Fruit fly (Drosophila melanogaster): Measurements from ENCODE around the gene CG1965.

CG1965 gene

dm6 chr3R:7107713-7108588 lies 40.8 kb downstream of the CG1965 start:
- no peak for TF ChIP-seq fd96Ca (GFP tag; IDR thresholded peaks at IDR 0.05)
- TF ChIP-seq Snoo (tag; optimal IDR thresholded peaks at IDR 0.05) = no peak
- TF ChIP-seq EcR (GFP tag; optimal IDR thresholded peaks at IDR 0.05) = peak; percentile 99
- TF ChIP-seq CG15710 (tag; optimal IDR thresholded peaks at IDR 0.05) = no peak
- TF ChIP-seq CG8301 (tag; optimal IDR thresholded peaks at IDR 0.05) = no peak
- TF ChIP-seq CG8159 (tag; optimal IDR thresholded peaks at IDR 0.05) = peak; percentile 4
- no peak for TF ChIP-seq CG12605 (GFP tag; IDR thresholded peaks at IDR 0.05)
- TF ChIP-seq CG9948 (tag; optimal IDR thresholded peaks at IDR 0.05) = peak; percentile 38
- no peak for TF ChIP-seq CG32121 (GFP tag; IDR thresholded peaks at IDR 0.05)
- TF ChIP-seq Pif1A (GFP tag; optimal IDR thresholded peaks at IDR 0.05) = no peak
- peak; percentile 34 for TF ChIP-seq CG13204 (GFP tag; optimal IDR thresholded peaks at IDR 0.05)
- TF ChIP-seq CG14655 (GFP tag; optimal IDR thresholded peaks at IDR 0.05) = peak; percentile 7
- peak; percentile 10 for TF ChIP-seq D1 (tag; optimal IDR thresholded peaks at IDR 0.05)

dm6 chr3R:7108589-7109312 lies 41.5 kb downstream of the CG1965 start:
- TF ChIP-seq CG9948 (tag; optimal IDR thresholded peaks at IDR 0.05) (peak; percentile 96), Snoo (tag; optimal IDR thresholded peaks at IDR 0.05) (peak; percentile 95), D1 (tag; optimal IDR thresholded peaks at IDR 0.05) (peak; percentile 95), fd96Ca (GFP tag; IDR thresholded peaks at IDR 0.05) (no peak), Pif1B (GFP tag; optimal IDR thresholded peaks at IDR 0.05) (peak; percentile 90), CG13204 (GFP tag; optimal IDR thresholded peaks at IDR 0.05) (peak; percentile 71), CG8159 (tag; optimal IDR thresholded peaks at IDR 0.05) (peak; percentile 96), CG8301 (tag; optimal IDR thresholded peaks at IDR 0.05) (peak; percentile 98), CG4496 (GFP tag; IDR thresholded peaks at IDR 0.05) (no peak), CG12605 (GFP tag; IDR thresholded peaks at IDR 0.05) (no peak), Pif1A (GFP tag; optimal IDR thresholded peaks at IDR 0.05) (peak; percentile 94), CG32121 (GFP tag; IDR thresholded peaks at IDR 0.05) (no peak), CG15710 (tag; optimal IDR thresholded peaks at IDR 0.05) (peak; percentile 96), CG14655 (GFP tag; optimal IDR thresholded peaks at IDR 0.05) (peak; percentile 98), CG34367 (tag; optimal IDR thresholded peaks at IDR 0.05) (peak; percentile 95), gl (tag; optimal IDR thresholded peaks at IDR 0.05) (peak; percentile 68), CG17806 (tag; optimal IDR thresholded peaks at IDR 0.05) (peak; percentile 96)

- TF ChIP-seq fd96Ca (GFP tag; IDR thresholded peaks at IDR 0.05) (no peak), CG14655 (GFP tag; optimal IDR thresholded peaks at IDR 0.05) (no peak), Ets98B (GFP tag; IDR thresholded peaks at IDR 0.05) (no peak; the same call in 1 of the 2 replicates), rn (GFP tag; IDR thresholded peaks at IDR 0.05) (no peak), Pif1A (GFP tag; optimal IDR thresholded peaks at IDR 0.05) (no peak), gl (tag; optimal IDR thresholded peaks at IDR 0.05) (no peak), Snoo (tag; optimal IDR thresholded peaks at IDR 0.05) (peak; percentile 41), CG4496 (GFP tag; IDR thresholded peaks at IDR 0.05) (0 out of 3 replicates have a peak, but pooled peaks have one; percentile 48), CG12605 (GFP tag; IDR thresholded peaks at IDR 0.05) (no peak), D1 (tag; optimal IDR thresholded peaks at IDR 0.05) (no peak), Pif1B (GFP tag; optimal IDR thresholded peaks at IDR 0.05) (peak; percentile 23), CG32121 (GFP tag; IDR thresholded peaks at IDR 0.05) (no peak), CG15710 (tag; optimal IDR thresholded peaks at IDR 0.05) (no peak), CG8301 (tag; optimal IDR thresholded peaks at IDR 0.05) (peak; percentile 5), CG13204 (GFP tag; optimal IDR thresholded peaks at IDR 0.05) (peak; percentile 76), CG9948 (tag; optimal IDR thresholded peaks at IDR 0.05) (no peak), CG10348 (GFP tag; IDR thresholded peaks at IDR 0.05) (no peak), CG8159 (tag; optimal IDR thresholded peaks at IDR 0.05) (no peak), EcR (GFP tag; optimal IDR thresholded peaks at IDR 0.05) (peak; percentile 82), CG17806 (tag; optimal IDR thresholded peaks at IDR 0.05) (no peak), CG34367 (tag; optimal IDR thresholded peaks at IDR 0.05) (no peak)
Measured at dm6 chr3R:7109760-7110303, 42.6 kb downstream of the CG1965 start.

dm6 chr3R:7111206-7111858 lies 44.1 kb downstream of the CG1965 start:
- no peak for TF ChIP-seq CG9948 (tag; optimal IDR thresholded peaks at IDR 0.05)
- no peak for TF ChIP-seq D1 (tag; optimal IDR thresholded peaks at IDR 0.05)
- TF ChIP-seq gl (tag; optimal IDR thresholded peaks at IDR 0.05) = no peak
- no peak for TF ChIP-seq EcR (GFP tag; optimal IDR thresholded peaks at IDR 0.05)
- no peak for TF ChIP-seq Pif1B (GFP tag; optimal IDR thresholded peaks at IDR 0.05)
- no peak for TF ChIP-seq fd96Ca (GFP tag; IDR thresholded peaks at IDR 0.05)

- TF ChIP-seq gl (tag; optimal IDR thresholded peaks at IDR 0.05) = no peak
- TF ChIP-seq CG10348 (GFP tag; IDR thresholded peaks at IDR 0.05) = no peak
- TF ChIP-seq Ets98B (GFP tag; IDR thresholded peaks at IDR 0.05) = no peak
Measured at dm6 chr3R:7112977-7113376, 45.8 kb downstream of the CG1965 start.
